Fruit fly (Drosophila melanogaster) whole organism, embryonic: Measurements from ENCODE around the gene CG2767.

ENCODE experiments used
- CG16813 ChIP-seq: fragments of 200-800 bp; sonication (Bioruptor generic); IDR thresholded peaks from 3 replicates; pipeline ENCODE4 v1.3.6; 2022; ENCODE audit warnings: missing biosample characterization, missing genetic modification characterization; ENCODE audit not compliant: partially characterized antibody
- CG42726 ChIP-seq: fragments of 200-800 bp; sonication (Bioruptor generic); IDR thresholded peaks from 2 replicates; pipeline ENCODE4 v1.3.6; 2022; ENCODE audit warnings: missing biosample characterization, missing genetic modification characterization; ENCODE audit not compliant: partially characterized antibody
- CG8924 ChIP-seq: fragments of 200-800 bp; optimal IDR thresholded peaks from 3 replicates; lab custom pipeline; 2019; ENCODE audit warnings: missing biosample characterization, mild to moderate bottlenecking, missing genetic modification characterization, moderate library complexity
- CHES-1-like ChIP-seq: fragments of 200-800 bp; sonication (Bioruptor generic); optimal IDR thresholded peaks from 2 replicates; lab custom pipeline; 2016; ENCODE audit warnings: missing biosample characterization, missing genetic modification characterization
- Chrac-16 ChIP-seq: fragments of 200-800 bp; sonication (Bioruptor generic); optimal IDR thresholded peaks from 3 replicates; lab custom pipeline; 2016; ENCODE audit warnings: missing biosample characterization, missing genetic modification characterization
- H15 ChIP-seq: fragments of 200-800 bp; sonication (Bioruptor generic); IDR thresholded peaks from 3 replicates; pipeline ENCODE4 v1.3.6; 2022; ENCODE audit warnings: missing biosample characterization, missing genetic modification characterization
- HmgD ChIP-seq: fragments of 200-800 bp; sonication (Bioruptor generic); optimal IDR thresholded peaks from 3 replicates; lab custom pipeline; 2016; ENCODE audit warnings: missing biosample characterization, missing genetic modification characterization
- Nf-YB ChIP-seq: fragments of 200-800 bp; sonication (Bioruptor generic); optimal IDR thresholded peaks from 3 replicates; lab custom pipeline; 2019; ENCODE audit warnings: missing biosample characterization, mild to moderate bottlenecking, missing genetic modification characterization, moderate library complexity
- Side ChIP-seq: fragments of 200-800 bp; sonication (Bioruptor generic); optimal IDR thresholded peaks from 2 replicates; lab custom pipeline; 2016; ENCODE audit warnings: missing biosample characterization, missing genetic modification characterization
- TFAM ChIP-seq: fragments of 200-800 bp; sonication (Bioruptor generic); optimal IDR thresholded peaks from 2 replicates; lab custom pipeline; 2017; ENCODE audit warnings: missing biosample characterization, missing genetic modification characterization, inconsistent platforms
- br ChIP-seq: fragments of >200 bp; optimal IDR thresholded peaks from 2 replicates; lab custom pipeline; 2017
- disco-r ChIP-seq: fragments of 200-800 bp; sonication (Bioruptor generic); optimal IDR thresholded peaks from 2 replicates; lab custom pipeline; 2016; ENCODE audit warnings: missing biosample characterization, missing genetic modification characterization
- ftz-f1 ChIP-seq: fragments of 200-800 bp; sonication (Bioruptor generic); optimal IDR thresholded peaks from 2 replicates; lab custom pipeline; 2016; ENCODE audit warnings: missing biosample characterization, missing genetic modification characterization
- ham ChIP-seq: fragments of 200-800 bp; sonication (Bioruptor generic); IDR thresholded peaks from 2 replicates; pipeline ENCODE4 v1.3.6; 2022; ENCODE audit warnings: missing biosample characterization, missing genetic modification characterization
- kni ChIP-seq: fragments of 200-800 bp; sonication (Bioruptor generic); optimal IDR thresholded peaks from 3 replicates; lab custom pipeline; 2017; ENCODE audit warnings: mild to moderate bottlenecking, missing biosample characterization, missing genetic modification reagents, missing genetic modification characterization
- oc ChIP-seq: fragments of 200-800 bp; sonication (Bioruptor generic); optimal IDR thresholded peaks from 2 replicates; lab custom pipeline; 2018; ENCODE audit warnings: missing biosample characterization, mild to moderate bottlenecking, missing genetic modification characterization, moderate library complexity
- stc ChIP-seq: fragments of 200-800 bp; sonication (Bioruptor generic); IDR thresholded peaks from 2 replicates; pipeline ENCODE4 v1.3.6; 2022; ENCODE audit warnings: missing biosample characterization, missing genetic modification characterization
- tll ChIP-seq, 2 experiments: fragments of 200-800 bp in 1 of 2; fragments of >200 bp in 1 of 2; sonication (Bioruptor generic) in 1 of 2; optimal IDR thresholded peaks; 2 replicates each; lab custom pipeline; 2017 to 2019; ENCODE audit warnings: missing biosample characterization in 2 of 2, missing genetic modification characterization in 2 of 2, mild to moderate bottlenecking in 1 of 2, moderate library complexity in 1 of 2
- tna ChIP-seq: fragments of 200-800 bp; sonication (Bioruptor generic); IDR thresholded peaks from 2 replicates; pipeline ENCODE4 v1.3.6; 2022; ENCODE audit warnings: missing biosample characterization, missing genetic modification characterization; ENCODE audit not compliant: partially characterized antibody
- vfl ChIP-seq: fragments of 200-800 bp; sonication (Bioruptor generic); optimal IDR thresholded peaks from 2 replicates; lab custom pipeline; 2016; ENCODE audit warnings: missing biosample characterization, missing genetic modification characterization

CG2767 gene

DNA sequence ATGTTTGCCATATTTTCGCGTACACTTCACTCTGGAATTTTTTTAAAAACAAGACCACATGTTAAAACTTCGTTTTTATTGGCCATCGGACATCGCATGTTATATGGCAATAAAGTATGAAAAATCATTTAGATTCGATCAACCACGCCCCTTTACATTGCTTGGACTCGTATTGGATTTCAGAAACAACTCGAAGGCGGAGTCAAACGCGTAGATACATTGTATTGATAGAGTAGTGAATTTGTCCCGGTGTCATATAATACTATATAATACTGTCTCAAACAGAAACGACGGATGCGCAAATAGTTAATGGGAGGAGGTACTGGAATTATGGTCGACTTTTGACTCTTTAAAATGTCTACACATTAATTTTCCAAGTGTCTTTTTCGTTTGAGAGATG, 46.6 kb downstream of the CG2767 start:
- TF ChIP-seq Nf-YB, result peak; percentile 69
- no peak for TF ChIP-seq TFAM

DNA sequence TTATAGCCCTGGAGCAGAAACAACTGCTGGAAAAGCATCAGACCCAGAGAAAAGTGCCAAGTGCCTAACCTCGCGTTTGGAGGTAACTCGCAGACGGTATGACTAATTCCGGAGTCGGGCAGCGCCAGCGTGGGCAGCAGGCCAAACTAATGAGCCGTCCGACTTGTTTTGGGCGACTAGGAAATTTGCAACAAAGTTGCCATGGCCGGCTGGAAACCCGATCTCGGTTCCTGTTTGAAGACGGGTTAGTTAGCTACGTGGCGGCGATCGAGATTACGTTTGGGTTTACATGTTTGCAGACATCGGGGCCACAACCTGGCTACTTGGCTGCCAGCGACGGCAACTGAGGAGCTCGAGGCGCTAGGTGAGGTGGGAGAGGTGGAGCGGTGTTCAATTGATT, 50.9 kb downstream of the CG2767 start:
- TF ChIP-seq tll (GFP tag; optimal IDR thresholded peaks at IDR 0.05; lab: Kevin White, UChicago) (no peak), CHES-1-like (no peak), CG42726 (no peak), CG8924 (no peak), ftz-f1 (GFP tag; lab: Kevin White, UChicago) (no peak), HmgD (GFP tag; lab: Kevin White, UChicago) (no peak), Chrac-16 (GFP tag; lab: Kevin White, UChicago) (no peak), ham (GFP tag; lab: Robert Waterston, UW) (no peak), Side (GFP tag; lab: Kevin White, UChicago) (no peak), disco-r (GFP tag; lab: Kevin White, UChicago) (no peak), H15 (GFP tag; lab: Robert Waterston, UW) (no peak), vfl (GFP tag; lab: Kevin White, UChicago) (no peak), tna (no peak), CG16813 (GFP tag; lab: Robert Waterston, UW) (no peak), stc (no peak), kni (GFP tag; lab: Kevin White, UChicago) (no peak), oc (tag; lab: Kevin White, UChicago) (no peak), br (lab: Kevin White, UChicago) (no peak)
